Worm (Caenorhabditis elegans): Measurements from ENCODE around the gene lag-2.

DNA sequence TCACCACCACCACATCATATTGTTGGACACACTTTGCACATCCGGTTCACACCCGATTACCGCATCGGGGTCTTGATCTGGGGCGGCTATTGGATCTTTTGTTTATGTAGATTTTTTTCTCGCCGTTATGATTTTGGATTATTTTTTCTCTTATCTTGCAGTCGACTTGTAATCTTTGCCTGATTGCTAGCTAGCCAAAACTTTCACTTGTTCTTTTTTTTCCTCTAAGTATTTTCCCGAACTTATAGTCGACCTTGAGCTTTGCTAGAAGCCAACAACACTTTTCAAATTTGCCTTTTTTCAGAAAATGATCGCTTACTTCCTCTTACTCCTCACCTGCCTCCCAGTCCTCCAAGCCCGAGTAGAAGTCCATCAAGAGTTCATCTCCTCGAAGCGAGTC lies at the start of gene lag-2:
- TF ChIP-seq ztf-28 (GFP tag; IDR thresholded peaks at IDR 0.05) = no peak
- TF ChIP-seq B0336.3 (GFP tag; IDR thresholded peaks at IDR 0.05) = no peak

All from whole organism, young adult.